Worm (Caenorhabditis elegans) whole organism, L2 larva: ENCODE measurements around the gene ZK945.7.

ENCODE experiments used
- elt-1 ChIP-seq: fragments of 150-350 bp; optimal IDR thresholded peaks from 2 replicates; lab custom pipeline; 2014; ENCODE audit warnings: missing biosample characterization, missing genetic modification characterization
- nhr-10 ChIP-seq: sonication (generic microtip); optimal IDR thresholded peaks from 2 replicates; lab custom pipeline; 2017; ENCODE audit warnings: missing biosample characterization, missing genetic modification characterization
- nhr-11 ChIP-seq: fragments of 150-350 bp; optimal IDR thresholded peaks from 2 replicates; lab custom pipeline; 2014; ENCODE audit warnings: missing biosample characterization, missing genetic modification characterization
- unc-55 ChIP-seq: fragments of 150-350 bp; sonication (generic microtip); optimal IDR thresholded peaks from 3 replicates; lab custom pipeline; 2014; ENCODE audit warnings: missing biosample characterization, missing genetic modification reagents, missing genetic modification characterization
- unc-62 ChIP-seq: fragments of 150-350 bp; optimal IDR thresholded peaks from 2 replicates; lab custom pipeline; 2014; ENCODE audit warnings: missing biosample characterization, missing genetic modification reagents, missing genetic modification characterization

DNA sequence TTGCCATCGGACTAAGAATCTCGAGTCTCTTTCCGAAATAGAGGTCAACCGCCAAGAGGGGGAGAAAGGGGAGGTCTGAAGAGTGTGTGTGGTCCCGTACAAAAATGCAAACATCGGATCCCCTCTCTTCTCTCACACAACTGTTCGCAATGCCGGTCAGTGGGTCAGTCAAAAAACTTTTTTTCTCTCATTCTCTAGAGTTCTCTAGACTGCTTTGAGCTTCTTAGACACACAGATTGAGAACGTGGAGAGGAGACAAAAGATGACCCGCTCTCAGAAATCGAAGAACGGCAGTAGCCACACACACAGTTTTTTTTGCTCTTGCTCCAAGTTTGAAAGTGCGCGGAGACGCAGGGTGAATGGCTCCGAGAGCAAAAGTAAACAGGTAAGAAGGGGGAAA is 32.5 kb downstream of the ZK945.7 start:
- TF ChIP-seq unc-62 (GFP tag; lab: Kevin White, UChicago) (no peak), nhr-11 (tag; lab: Kevin White, UChicago) (no peak), unc-55 (no peak), elt-1 (tag; lab: Kevin White, UChicago) (no peak), nhr-10 (tag; lab: Kevin White, UChicago) (no peak)
